Fruit fly (Drosophila melanogaster): ENCODE results near the gene Syn.
A peak's percentile ranks its signal among the peaks of the same experiment; 100 is the strongest.

The Syn gene

dm6 chr3R:10189520-10189919 is 969 bp upstream of the Syn start, which contains the start of gene CG12814 (continued):
- TF ChIP-seq E2f2 (GFP tag; IDR thresholded peaks at IDR 0.05) (peak; percentile 87), Scr (GFP tag; IDR thresholded peaks at IDR 0.05; ENCODE audit: partially characterized antibody) (peak; percentile 24; the same call in 1 of the 2 replicates), Mrtf (GFP tag; IDR thresholded peaks at IDR 0.05) (no peak), en (GFP tag; optimal IDR thresholded peaks at IDR 0.05) (no peak), CG1603 (tag; optimal IDR thresholded peaks at IDR 0.05) (no peak), nmo (GFP tag; optimal IDR thresholded peaks at IDR 0.05) (no peak), Drgx (GFP tag; IDR thresholded peaks at IDR 0.05) (peak; percentile 62), CG34224 (GFP tag; IDR thresholded peaks at IDR 0.05; ENCODE audit: partially characterized antibody) (peak; percentile 33; the same call in 1 of the 3 replicates), yki (optimal IDR thresholded peaks at IDR 0.05) (no peak), Jarid2 (GFP tag; optimal IDR thresholded peaks at IDR 0.05) (peak; percentile 73), mirr (GFP tag; optimal IDR thresholded peaks at IDR 0.05) (no peak), CG3163 (GFP tag; optimal IDR thresholded peaks at IDR 0.05) (peak; percentile 86), dmrt99B (tag; optimal IDR thresholded peaks at IDR 0.05) (peak; percentile 7), CG15073 (GFP tag; optimal IDR thresholded peaks at IDR 0.05) (no peak), nom (GFP tag; optimal IDR thresholded peaks at IDR 0.05) (peak; percentile 88), Bgb (GFP tag; IDR thresholded peaks at IDR 0.05; ENCODE audit: partially characterized antibody) (peak; percentile 18; the same call in 1 of the 2 replicates), Dp (GFP tag; optimal IDR thresholded peaks at IDR 0.05) (peak; percentile 81), crol (GFP tag; IDR thresholded peaks at IDR 0.05) (no peak), bowl (GFP tag; IDR thresholded peaks at IDR 0.05) (no peak), CG13287 (GFP tag; IDR thresholded peaks at IDR 0.05; ENCODE audit: partially characterized antibody) (peak; percentile 39; the same call in 1 of the 2 replicates), Trl (optimal IDR thresholded peaks at IDR 0.05) (peak; percentile 55 to 78), Trl (GFP tag; optimal IDR thresholded peaks at IDR 0.05) (peak; percentile 20), dm (GFP tag; optimal IDR thresholded peaks at IDR 0.05) (no peak), CG12659 (GFP tag; optimal IDR thresholded peaks at IDR 0.05) (peak; percentile 0), Antp (GFP tag; optimal IDR thresholded peaks at IDR 0.05) (no peak), psq (GFP tag; optimal IDR thresholded peaks at IDR 0.05) (peak; percentile 98), vvl (GFP tag; IDR thresholded peaks at IDR 0.05) (peak; percentile 11; the same call in 1 of the 2 replicates), gce (GFP tag; IDR thresholded peaks at IDR 0.05) (no peak), pzg (GFP tag; optimal IDR thresholded peaks at IDR 0.05) (peak; percentile 21), ttk (GFP tag; IDR thresholded peaks at IDR 0.05) (no peak), Eip74EF (GFP tag; optimal IDR thresholded peaks at IDR 0.05) (peak in 1 of 2 experiments; percentile 7), cg (GFP tag; optimal IDR thresholded peaks at IDR 0.05) (no peak), amos (GFP tag; IDR thresholded peaks at IDR 0.05; ENCODE audit: partially characterized antibody) (peak; percentile 35; the same call in 1 of the 2 replicates)

dm6 chr3R:10203554-10203953 is 13.1 kb downstream of the Syn start:
- no peak for TF ChIP-seq chinmo (GFP tag; IDR thresholded peaks at IDR 0.05; ENCODE audit: partially characterized antibody)
- no peak for TF ChIP-seq D (optimal IDR thresholded peaks at IDR 0.05)
- TF ChIP-seq D (GFP tag; optimal IDR thresholded peaks at IDR 0.05), result peak; percentile 38
- peak; percentile 21 for TF ChIP-seq CG5180 (GFP tag; optimal IDR thresholded peaks at IDR 0.05)
- TF ChIP-seq CG6813 (GFP tag; optimal IDR thresholded peaks at IDR 0.05), result peak; percentile 27
- peak; percentile 6 for TF ChIP-seq Chrac-16 (GFP tag; optimal IDR thresholded peaks at IDR 0.05)
- peak; percentile 60 for TF ChIP-seq CG8359 (GFP tag; optimal IDR thresholded peaks at IDR 0.05; ENCODE audit: borderline replicate concordance)
- no peak for TF ChIP-seq row (GFP tag; IDR thresholded peaks at IDR 0.05)
- no peak for TF ChIP-seq CG11695 (GFP tag; IDR thresholded peaks at IDR 0.05)
- TF ChIP-seq caup (GFP tag; optimal IDR thresholded peaks at IDR 0.05; ENCODE audit: severe bottlenecking), result peak; percentile 33
- TF ChIP-seq seq (GFP tag; IDR thresholded peaks at IDR 0.05), result peak; percentile 39; the same call in 1 of the 2 replicates
- TF ChIP-seq CG7839 (tag; optimal IDR thresholded peaks at IDR 0.05), result peak; percentile 30
- peak; percentile 31 to 33 for TF ChIP-seq dpn (GFP tag; optimal IDR thresholded peaks at IDR 0.05)
- TF ChIP-seq CG1233 (GFP tag; optimal IDR thresholded peaks at IDR 0.05), result peak; percentile 35
- peak; percentile 61 for TF ChIP-seq CG4424 (GFP tag; optimal IDR thresholded peaks at IDR 0.05)
- peak; percentile 36 for TF ChIP-seq CG4854 (GFP tag; optimal IDR thresholded peaks at IDR 0.05)
- TF ChIP-seq Hmr (GFP tag; optimal IDR thresholded peaks at IDR 0.05), result peak; percentile 15
- peak; percentile 38 for TF ChIP-seq CG33213 (GFP tag; optimal IDR thresholded peaks at IDR 0.05)
- no peak for TF ChIP-seq Ssrp (tag; optimal IDR thresholded peaks at IDR 0.05)

Data from whole organism, embryonic.